Fruit fly (Drosophila melanogaster) whole organism, wandering third instar larva: ENCODE measurements around the gene CG4036.

Experiments used
- Abd-B ChIP-seq: fragments of >200 bp; optimal IDR thresholded peaks from 2 replicates; lab custom pipeline; 2017; ENCODE audit warnings: missing biosample characterization, missing genetic modification characterization
- CG9705 ChIP-seq: fragments of 200-800 bp; sonication (Bioruptor generic); optimal IDR thresholded peaks from 2 replicates; lab custom pipeline; 2018; ENCODE audit warnings: missing biosample characterization, mild to moderate bottlenecking, missing genetic modification characterization
- CrebA ChIP-seq: fragments of 200-800 bp; sonication (Bioruptor generic); optimal IDR thresholded peaks from 2 replicates; lab custom pipeline; 2016; ENCODE audit warnings: missing biosample characterization, mild to moderate bottlenecking, missing genetic modification characterization, borderline replicate concordance
- Dfd ChIP-seq: fragments of >200 bp; optimal IDR thresholded peaks from 2 replicates; lab custom pipeline; 2017; ENCODE audit warnings: missing biosample characterization, missing genetic modification characterization
- Dif ChIP-seq: fragments of 200-275, 200-300 bp; sonication (Bioruptor generic); optimal IDR thresholded peaks from 2 replicates; lab custom pipeline; 2018; ENCODE audit warnings: missing biosample characterization, missing genetic modification characterization; ENCODE audit not compliant: partially characterized antibody
- GATAd ChIP-seq: sonication (Bioruptor generic); optimal IDR thresholded peaks from 2 replicates; lab custom pipeline; 2016; ENCODE audit warnings: missing biosample characterization, missing genetic modification characterization
- HLH106 ChIP-seq: fragments of 200-800 bp; optimal IDR thresholded peaks from 3 replicates; lab custom pipeline; 2019; ENCODE audit warnings: missing biosample characterization, mild to moderate bottlenecking, missing genetic modification characterization, moderate library complexity
- Hr78 ChIP-seq: fragments of >200 bp; optimal IDR thresholded peaks from 2 replicates; lab custom pipeline; 2017; ENCODE audit warnings: missing biosample characterization, missing genetic modification characterization
- Hr83 ChIP-seq: fragments of 200-300 bp; sonication (Bioruptor generic); optimal IDR thresholded peaks from 2 replicates; lab custom pipeline; 2016; ENCODE audit warnings: missing biosample characterization, mild to moderate bottlenecking, missing genetic modification characterization, moderate library complexity; ENCODE audit not compliant: poor library complexity, severe bottlenecking
- Jra ChIP-seq: sonication (Bioruptor generic); optimal IDR thresholded peaks from 2 replicates; lab custom pipeline; 2016; ENCODE audit warnings: missing biosample characterization, missing genetic modification characterization
- Myc ChIP-seq: fragments of >200 bp; optimal IDR thresholded peaks from 2 replicates; lab custom pipeline; 2017
- Rel ChIP-seq, 2 experiments: fragments of 200-800 bp; sonication (Bioruptor generic) in 1 of 2; optimal IDR thresholded peaks; 2 replicates in 1 of 2; 3 replicates in 1 of 2; lab custom pipeline; 2016 to 2019; ENCODE audit warnings: mild to moderate bottlenecking in 2 of 2, missing biosample characterization in 2 of 2, missing genetic modification characterization in 2 of 2, moderate library complexity in 1 of 2
- Vsx2 ChIP-seq: fragments of 200-300, 225-300 bp; sonication (Bioruptor generic); optimal IDR thresholded peaks from 2 replicates; lab custom pipeline; 2018; ENCODE audit warnings: missing biosample characterization, missing genetic modification characterization; ENCODE audit not compliant: partially characterized antibody
- br ChIP-seq: fragments of 200-800 bp; sonication (Bioruptor generic); optimal IDR thresholded peaks from 2 replicates; lab custom pipeline; 2016; ENCODE audit warnings: missing biosample characterization, missing genetic modification characterization
- brk ChIP-seq: fragments of 200-800 bp; sonication (Bioruptor generic); optimal IDR thresholded peaks from 2 replicates; lab custom pipeline; 2016; ENCODE audit warnings: missing biosample characterization, mild to moderate bottlenecking, missing genetic modification characterization
- dl ChIP-seq, 2 experiments: fragments of 175-275, 200-275 bp in 1 of 2; fragments of 200-275 bp in 1 of 2; sonication (Bioruptor generic); optimal IDR thresholded peaks; lab custom pipeline; 2018; ENCODE audit warnings: mild to moderate bottlenecking in 2 of 2, missing biosample characterization in 2 of 2, missing genetic modification characterization in 2 of 2, moderate library complexity in 2 of 2; ENCODE audit not compliant: partially characterized antibody in 2 of 2, insufficient read depth in 1 of 2
- dmrt93B ChIP-seq: fragments of 200-800 bp; sonication (Bioruptor generic); optimal IDR thresholded peaks from 2 replicates; lab custom pipeline; 2018; ENCODE audit warnings: missing biosample characterization, mild to moderate bottlenecking, missing genetic modification characterization
- dsf ChIP-seq: sonication (Bioruptor generic); optimal IDR thresholded peaks from 2 replicates; lab custom pipeline; 2016; ENCODE audit warnings: missing biosample characterization, missing genetic modification characterization, borderline replicate concordance
- ey ChIP-seq: fragments of 200-800 bp; sonication (Bioruptor generic); optimal IDR thresholded peaks from 2 replicates; lab custom pipeline; 2016; ENCODE audit warnings: missing biosample characterization, missing genetic modification characterization
- foxo ChIP-seq, 2 experiments: fragments of 200-800 bp; sonication (Bioruptor generic); optimal IDR thresholded peaks; 2 replicates in 1 of 2; 3 replicates in 1 of 2; lab custom pipeline; 2016 to 2017; ENCODE audit warnings: missing biosample characterization in 2 of 2, missing genetic modification characterization in 2 of 2
- fru ChIP-seq: fragments of 200-800 bp; sonication (Bioruptor generic); optimal IDR thresholded peaks from 3 replicates; lab custom pipeline; 2016; ENCODE audit warnings: missing biosample characterization, mild to moderate bottlenecking, missing genetic modification characterization
- h ChIP-seq: fragments of 200-800 bp; sonication (Bioruptor generic); optimal IDR thresholded peaks from 3 replicates; lab custom pipeline; 2016; ENCODE audit warnings: missing biosample characterization, mild to moderate bottlenecking, missing genetic modification characterization
- jim ChIP-seq: fragments of 175-275, 200-325 bp; sonication (Bioruptor generic); optimal IDR thresholded peaks from 2 replicates; lab custom pipeline; 2016; ENCODE audit warnings: missing biosample characterization, mild to moderate bottlenecking, missing genetic modification characterization
- lola ChIP-seq: fragments of >200 bp; optimal IDR thresholded peaks from 2 replicates; lab custom pipeline; 2017; ENCODE audit warnings: missing biosample characterization, missing genetic modification characterization
- pan ChIP-seq: fragments of >200 bp; optimal IDR thresholded peaks from 2 replicates; lab custom pipeline; 2017
- psq ChIP-seq: fragments of 200-800 bp; sonication (Bioruptor generic); optimal IDR thresholded peaks from 3 replicates; lab custom pipeline; 2017; ENCODE audit warnings: missing biosample characterization, mild to moderate bottlenecking, missing genetic modification characterization, moderate library complexity
- rgr ChIP-seq: fragments of 200-800 bp; sonication (Bioruptor generic); optimal IDR thresholded peaks from 3 replicates; lab custom pipeline; 2016; ENCODE audit warnings: missing biosample characterization, mild to moderate bottlenecking, missing genetic modification characterization
- sage ChIP-seq: fragments of 200-800 bp; sonication (Bioruptor generic); optimal IDR thresholded peaks from 2 replicates; lab custom pipeline; 2016; ENCODE audit warnings: missing biosample characterization, mild to moderate bottlenecking, missing genetic modification characterization
- tai ChIP-seq: sonication (Bioruptor generic); optimal IDR thresholded peaks from 2 replicates; lab custom pipeline; 2016; ENCODE audit warnings: missing biosample characterization, missing genetic modification characterization
- woc ChIP-seq: sonication (Bioruptor generic); optimal IDR thresholded peaks from 2 replicates; lab custom pipeline; 2016; ENCODE audit warnings: missing biosample characterization, mild to moderate bottlenecking, missing genetic modification characterization

Gene CG4036

DNA sequence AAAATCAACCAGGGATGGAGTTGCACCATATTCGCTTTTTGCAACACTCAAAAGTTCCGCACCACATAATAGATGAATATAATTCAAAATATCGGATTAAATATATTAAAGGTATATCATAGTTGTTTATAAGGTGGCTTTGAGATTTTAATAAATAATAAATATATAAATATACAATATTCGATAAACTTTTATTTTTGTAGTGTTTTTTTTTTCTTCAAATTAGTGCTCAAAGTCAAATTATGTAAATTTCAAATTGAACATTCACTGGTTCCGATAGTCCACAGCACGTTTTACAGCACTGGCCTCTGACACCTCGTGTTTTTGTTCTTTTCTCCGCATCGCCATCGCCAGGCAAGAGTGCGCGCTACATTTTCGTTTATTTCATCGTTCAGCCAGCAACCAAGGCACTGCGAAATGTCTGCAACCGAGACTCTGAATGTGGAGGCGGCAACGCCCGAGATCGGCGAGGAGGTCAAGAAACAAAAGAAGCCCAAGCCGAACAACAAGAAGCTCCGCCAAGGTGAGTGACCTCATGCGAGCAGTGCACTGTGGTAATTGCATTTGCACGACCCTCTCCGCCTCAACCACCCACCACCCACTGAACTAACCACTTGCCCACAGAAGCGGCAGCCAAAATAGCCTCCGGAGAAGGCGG, 27.3 kb upstream of the CG4036 start, which contains the start of the genes Taf11 and und:
Gene Taf11 (minus strand): TSS at position 51 of the 658 bp plus-strand sequence.
Gene und (plus strand): TSS at position 158 of the 658 bp plus-strand sequence.
- TF ChIP-seq Dif (GFP tag; lab: Kevin White, UChicago) (no peak), HLH106 (tag; lab: Kevin White, UChicago) (peak; percentile 48), dmrt93B (peak; percentile 43), CG9705 (GFP tag; lab: Kevin White, UChicago) (peak; percentile 41), h (GFP tag; lab: Kevin White, UChicago) (peak; percentile 65), foxo (GFP tag; optimal IDR thresholded peaks at IDR 0.05; lab: Kevin White, UChicago) (peak in 1 of 2 experiments; percentile 58), Hr78 (no peak), Myc (lab: Kevin White, UChicago) (peak; percentile 78), psq (GFP tag; lab: Kevin White, UChicago) (peak; percentile 49)

DNA sequence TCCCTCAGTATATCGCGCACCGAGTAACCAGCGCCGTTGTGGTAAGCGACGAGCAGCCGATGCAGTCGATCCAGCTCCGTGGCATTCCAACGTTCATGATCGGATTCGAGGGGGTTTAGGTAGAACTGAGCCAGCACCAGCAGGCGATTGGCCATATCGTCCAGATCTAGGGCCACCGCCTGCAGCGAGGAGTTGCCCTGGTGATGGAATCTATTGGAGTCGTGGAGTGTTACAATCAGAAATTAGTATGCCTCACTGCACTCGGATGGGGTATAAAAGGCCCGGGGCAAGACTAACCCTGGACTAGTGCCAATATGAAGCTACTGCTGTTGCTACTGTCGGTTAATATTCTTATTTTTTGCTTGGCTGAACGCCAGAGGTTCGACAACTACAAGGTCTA, 23.9 kb upstream of the CG4036 start, which contains the start of gene CG4017:
Gene CG4017 (plus strand): TSS at position 301 of the 400 bp plus-strand sequence.
- TF ChIP-seq ey (GFP tag; lab: Kevin White, UChicago) (no peak), GATAd (GFP tag; lab: Kevin White, UChicago) (no peak), foxo (GFP tag; optimal IDR thresholded peaks at IDR 0.05; lab: Kevin White, UChicago) (no peak), Hr78 (no peak), Myc (lab: Kevin White, UChicago) (no peak), Abd-B (no peak), tai (no peak), h (GFP tag; lab: Kevin White, UChicago) (no peak), fru (GFP tag; lab: Kevin White, UChicago) (no peak), psq (GFP tag; lab: Kevin White, UChicago) (no peak), Hr83 (GFP tag; lab: Kevin White, UChicago) (no peak), pan (lab: Kevin White, UChicago) (no peak), Vsx2 (GFP tag; lab: Kevin White, UChicago) (no peak), CG9705 (GFP tag; lab: Kevin White, UChicago) (no peak)

DNA sequence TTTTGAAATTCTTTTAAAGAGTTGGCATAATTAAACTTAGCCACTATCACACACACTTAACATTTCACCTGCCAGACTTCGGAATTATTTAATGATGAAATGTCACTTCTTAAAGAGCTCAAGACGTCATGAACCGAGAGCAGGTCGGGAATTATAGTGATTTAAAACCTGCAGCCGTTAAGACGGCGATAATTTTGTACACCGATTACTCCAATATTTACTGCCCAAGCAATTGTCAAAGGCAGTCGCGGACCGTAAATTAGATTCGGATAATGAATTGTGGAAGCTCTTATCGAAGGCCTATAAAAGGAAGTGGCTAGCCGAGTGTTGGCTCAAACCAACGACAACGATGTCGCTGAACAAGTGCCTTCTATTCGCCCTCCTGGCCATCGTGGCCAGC, 21.9 kb upstream of the CG4036 start, which contains the start of gene CG17633:
Gene CG17633 (plus strand): TSS at position 326 of the 400 bp plus-strand sequence.
- TF ChIP-seq Jra (GFP tag; lab: Kevin White, UChicago): no peak
- no peak for TF ChIP-seq foxo (GFP tag; optimal IDR thresholded peaks at IDR 0.05; lab: Kevin White, UChicago)
- no peak for TF ChIP-seq sage
- no peak for TF ChIP-seq dl (GFP tag; optimal IDR thresholded peaks at IDR 0.05; lab: Kevin White, UChicago; ENCODE audit: insufficient read depth in 1 of 2, partially characterized antibody in 2 of 2)
- no peak for TF ChIP-seq Hr78
- TF ChIP-seq dmrt93B: no peak
- no peak for TF ChIP-seq dsf (GFP tag; lab: Kevin White, UChicago)
- TF ChIP-seq lola (GFP tag; lab: Kevin White, UChicago): no peak
- no peak for TF ChIP-seq HLH106 (tag; lab: Kevin White, UChicago)
- no peak for TF ChIP-seq br (GFP tag; lab: Kevin White, UChicago)
- TF ChIP-seq Abd-B: no peak
- TF ChIP-seq ey (GFP tag; lab: Kevin White, UChicago): no peak
- TF ChIP-seq h (GFP tag; lab: Kevin White, UChicago): no peak
- TF ChIP-seq Dfd (GFP tag; lab: Kevin White, UChicago): no peak
- TF ChIP-seq GATAd (GFP tag; lab: Kevin White, UChicago): no peak

DNA sequence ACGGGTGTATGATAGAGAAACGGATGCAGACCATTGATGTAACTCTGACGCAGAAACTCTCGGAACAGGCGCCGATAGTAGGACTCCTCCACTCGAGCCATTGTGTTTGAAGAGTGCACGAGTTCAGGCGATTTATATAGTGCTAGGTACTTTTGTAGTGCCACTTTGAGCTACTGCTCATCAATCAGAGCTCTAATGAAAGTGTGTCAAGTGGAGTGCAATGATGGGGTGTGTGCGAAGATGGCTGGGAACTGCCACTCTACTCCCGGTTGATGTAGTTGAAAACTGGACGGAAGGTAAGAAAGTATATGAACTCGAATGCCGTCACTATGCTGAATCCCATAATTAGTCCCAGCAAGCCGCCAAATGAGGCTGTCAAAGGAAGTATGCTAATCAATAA, 19.8 kb upstream of the CG4036 start, which contains the start of gene ppk18:
Gene ppk18 (minus strand): TSS at position 101 of the 400 bp plus-strand sequence.
- no peak for TF ChIP-seq Rel (GFP tag; optimal IDR thresholded peaks at IDR 0.05; lab: Kevin White, UChicago)
- TF ChIP-seq Rel (tag; optimal IDR thresholded peaks at IDR 0.05; lab: Kevin White, UChicago): no peak
- no peak for TF ChIP-seq dmrt93B
- TF ChIP-seq foxo (GFP tag; optimal IDR thresholded peaks at IDR 0.05; lab: Kevin White, UChicago): no peak
- no peak for TF ChIP-seq jim (GFP tag; lab: Kevin White, UChicago)
- TF ChIP-seq Hr78: no peak
- TF ChIP-seq Jra (GFP tag; lab: Kevin White, UChicago): no peak
- TF ChIP-seq fru (GFP tag; lab: Kevin White, UChicago): no peak
- TF ChIP-seq ey (GFP tag; lab: Kevin White, UChicago): no peak
- no peak for TF ChIP-seq psq (GFP tag; lab: Kevin White, UChicago)

DNA sequence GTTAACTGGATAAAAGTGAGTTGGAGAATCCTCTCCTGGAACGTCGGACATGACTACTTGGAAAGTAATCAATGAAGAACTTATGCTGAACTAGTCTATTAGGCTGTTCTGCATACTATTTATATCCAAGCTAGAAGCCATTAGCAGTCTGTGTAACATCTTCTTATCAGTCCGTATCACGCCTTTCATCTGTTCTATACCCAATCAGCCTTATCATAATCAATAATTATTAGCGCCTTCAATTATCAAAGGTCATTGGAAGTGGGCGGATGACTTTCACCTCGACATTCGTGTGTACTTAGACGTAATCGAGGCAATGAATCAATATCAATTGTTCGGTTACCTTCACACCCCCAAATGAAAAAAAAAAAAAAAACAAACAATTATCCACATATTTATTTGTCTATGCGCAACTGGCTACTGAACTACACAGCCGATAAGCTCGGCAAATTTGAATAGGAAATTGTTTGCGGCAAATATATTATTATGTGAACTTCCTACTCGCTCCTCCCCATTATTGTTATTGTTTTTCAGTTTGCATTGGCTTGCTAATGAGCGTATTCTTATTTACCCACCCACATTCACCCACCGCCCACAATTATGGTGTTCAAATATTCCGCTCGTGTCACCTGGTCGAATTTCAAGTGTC, 15.6 kb upstream of the CG4036 start, which contains the start of the genes ppk11 and ppk16:
Gene ppk11 (minus strand): TSS at position 51 of the 649 bp plus-strand sequence.
Gene ppk16 (minus strand): TSS at position 51 of the 649 bp plus-strand sequence.
- no peak for TF ChIP-seq h (GFP tag; lab: Kevin White, UChicago)
- TF ChIP-seq fru (GFP tag; lab: Kevin White, UChicago): no peak
- no peak for TF ChIP-seq pan (lab: Kevin White, UChicago)
- no peak for TF ChIP-seq Myc (lab: Kevin White, UChicago)
- no peak for TF ChIP-seq woc (GFP tag; lab: Kevin White, UChicago)
- no peak for TF ChIP-seq foxo (GFP tag; optimal IDR thresholded peaks at IDR 0.05; lab: Kevin White, UChicago)
- no peak for TF ChIP-seq rgr
- TF ChIP-seq CrebA (GFP tag; lab: Kevin White, UChicago): no peak
- TF ChIP-seq brk (GFP tag; lab: Kevin White, UChicago): no peak
